Worm (Caenorhabditis elegans) whole organism, midembryonic: ENCODE measurements around the gene daf-31.

Source experiments
- T22C8.4 ChIP-seq: fragments of 200-800 bp; sonication (Bioruptor generic); IDR thresholded peaks from 2 replicates; pipeline ENCODE4 v1.3.6; 2022; ENCODE audit warnings: missing genetic modification characterization, missing compliant biosample characterization
- cog-1 ChIP-seq: sonication (generic microtip); optimal IDR thresholded peaks from 2 replicates; lab custom pipeline; 2016; ENCODE audit warnings: missing genetic modification characterization, missing compliant biosample characterization
- flt-1 ChIP-seq: fragments of 200-800 bp; sonication (Bioruptor generic); IDR thresholded peaks from 2 replicates; pipeline ENCODE4 v1.3.6; 2022; ENCODE audit warnings: missing genetic modification characterization, missing compliant biosample characterization
- klf-2 ChIP-seq: fragments of 200-800 bp; sonication (Bioruptor generic); conservative IDR thresholded peaks from 2 replicates; pipeline ENCODE4 v1.3.6; 2022; ENCODE audit warnings: missing genetic modification reagents, missing genetic modification characterization, missing compliant biosample characterization
- med-1 ChIP-seq: sonication (generic microtip); optimal IDR thresholded peaks from 2 replicates; lab custom pipeline; 2017; ENCODE audit warnings: missing genetic modification characterization, mild to moderate bottlenecking, missing compliant biosample characterization, antibody characterized with exemption, missing genetic modification reagents; ENCODE audit not compliant: insufficient read depth
- ref-1 ChIP-seq: fragments of 200-800 bp; sonication (Bioruptor generic); conservative IDR thresholded peaks from 2 replicates; pipeline ENCODE4 v1.3.6; 2022; ENCODE audit warnings: missing genetic modification reagents, missing genetic modification characterization, missing compliant biosample characterization
- tab-1 ChIP-seq: fragments of 200-800 bp; sonication (Bioruptor generic); IDR thresholded peaks from 2 replicates; pipeline ENCODE4 v1.3.6; 2022; ENCODE audit warnings: missing genetic modification characterization, missing compliant biosample characterization
- ztf-23 ChIP-seq: fragments of 200-800 bp; sonication (Bioruptor generic); IDR thresholded peaks from 2 replicates; pipeline ENCODE4 v1.3.6; 2022; ENCODE audit warnings: missing genetic modification reagents, missing genetic modification characterization, missing compliant biosample characterization
- ztf-29 ChIP-seq: fragments of 200-800 bp; sonication (Bioruptor generic); IDR thresholded peaks from 2 replicates; pipeline ENCODE4 v1.3.6; 2022; ENCODE audit warnings: missing genetic modification reagents, missing genetic modification characterization, missing compliant biosample characterization

ce11 chrIV:8255221-8255620, 34.9 kb upstream of the daf-31 start:
- TF ChIP-seq flt-1 (no peak), cog-1 (tag; lab: Kevin White, UChicago) (no peak), klf-2 (GFP tag; lab: Robert Waterston, UW) (no peak), T22C8.4 (no peak), tab-1 (GFP tag; lab: Robert Waterston, UW) (no peak), ztf-29 (no peak), ztf-23 (GFP tag; lab: Robert Waterston, UW) (no peak), med-1 (no peak), ref-1 (GFP tag; lab: Robert Waterston, UW) (no peak)
